Worm (Caenorhabditis elegans) whole organism, L4/young adult: ENCODE data around the gene ZK1290.5.

ENCODE experiments used
- W03F9.2 ChIP-seq: fragments of 150-350 bp; optimal IDR thresholded peaks from 2 replicates; lab custom pipeline; 2014; ENCODE audit warnings: missing biosample characterization, missing genetic modification characterization
- dao-5 ChIP-seq: sonication (generic microtip); optimal IDR thresholded peaks from 2 replicates; lab custom pipeline; 2016; ENCODE audit warnings: missing genotype, missing genetic modification characterization, moderate library complexity, missing compliant biosample characterization
- him-1 ChIP-seq: sonication (generic microtip); optimal IDR thresholded peaks from 2 replicates; lab custom pipeline; 2016; ENCODE audit warnings: missing genotype, missing genetic modification reagents, missing genetic modification characterization, missing compliant biosample characterization

The ZK1290.5 gene

DNA sequence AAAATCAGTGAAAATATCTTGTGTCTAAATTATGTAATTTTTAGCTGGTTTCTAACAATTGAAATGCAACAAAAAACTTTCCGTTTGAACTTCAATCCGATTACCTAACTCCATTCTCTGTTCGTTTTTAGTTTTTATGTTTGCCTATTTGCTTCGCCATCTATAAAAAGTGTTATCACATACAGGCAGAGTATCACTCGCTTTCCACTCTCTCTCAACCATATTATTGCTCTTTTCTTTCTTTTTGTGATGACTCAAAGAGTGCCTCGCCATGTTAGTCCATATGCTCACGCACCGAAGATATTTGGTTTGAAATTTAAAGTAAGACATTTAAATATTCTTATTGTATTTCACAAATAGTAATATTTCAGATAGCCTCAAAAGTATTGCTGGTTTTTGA, 5.5 kb downstream of the ZK1290.5 start, which contains the start of gene ZK1290.13:
Gene ZK1290.13 (plus strand): TSS at position 73 of the 400 bp plus-strand sequence.
- no peak for TF ChIP-seq him-1 (tag; lab: Kevin White, UChicago)
- TF ChIP-seq dao-5 (tag; lab: Kevin White, UChicago), result no peak
- TF ChIP-seq W03F9.2 (tag; lab: Kevin White, UChicago), result no peak

ce11 chrII:7537603-7538230, 8.3 kb downstream of the ZK1290.5 start, which contains the start of gene nfi-1:
nfi-1 (plus strand) TSS chrII:7538180.
- TF ChIP-seq him-1 (tag; lab: Kevin White, UChicago), result no peak

- TF ChIP-seq dao-5 (tag; lab: Kevin White, UChicago) (no peak), him-1 (tag; lab: Kevin White, UChicago) (no peak), W03F9.2 (tag; lab: Kevin White, UChicago) (no peak)
These were observed 13.5 kb downstream of the ZK1290.5 start for ce11 chrII:7542952-7543351.

ce11 chrII:7543808-7544207, 14.4 kb downstream of the ZK1290.5 start, which contains the start of gene rol-8:
rol-8 (plus strand) TSS chrII:7544108.
- no peak for TF ChIP-seq W03F9.2 (tag; lab: Kevin White, UChicago)
- no peak for TF ChIP-seq him-1 (tag; lab: Kevin White, UChicago)
- TF ChIP-seq dao-5 (tag; lab: Kevin White, UChicago), result no peak

DNA sequence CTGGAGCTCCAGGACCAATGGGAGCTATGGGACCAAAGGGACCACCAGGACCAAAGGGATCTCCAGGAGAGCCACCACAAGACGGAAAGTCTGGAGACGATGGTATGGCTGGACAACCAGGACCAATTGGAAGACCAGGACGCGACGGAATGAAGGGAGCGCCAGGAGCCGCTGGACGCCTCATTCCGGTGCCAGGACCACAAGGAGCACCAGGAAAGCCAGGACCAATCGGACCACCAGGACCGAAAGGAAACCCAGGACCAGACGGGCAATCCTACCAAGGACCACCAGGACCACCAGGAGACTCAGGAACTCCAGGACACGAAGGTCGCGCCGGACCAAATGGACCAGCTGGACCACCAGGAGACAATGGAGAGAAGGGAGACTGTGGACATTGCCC, 15.3 kb downstream of the ZK1290.5 start:
- TF ChIP-seq W03F9.2 (tag; lab: Kevin White, UChicago) (no peak), him-1 (tag; lab: Kevin White, UChicago) (no peak), dao-5 (tag; lab: Kevin White, UChicago) (no peak)

- no peak for TF ChIP-seq him-1 (tag; lab: Kevin White, UChicago)
- TF ChIP-seq dao-5 (tag; lab: Kevin White, UChicago), result no peak
- TF ChIP-seq W03F9.2 (tag; lab: Kevin White, UChicago), result no peak
These were observed 15.9 kb downstream of the ZK1290.5 start for ce11 chrII:7545364-7545763.

- no peak for TF ChIP-seq W03F9.2 (tag; lab: Kevin White, UChicago)
- TF ChIP-seq dao-5 (tag; lab: Kevin White, UChicago), result no peak
- TF ChIP-seq him-1 (tag; lab: Kevin White, UChicago), result no peak
These were observed 17.8 kb downstream of the ZK1290.5 start for ce11 chrII:7547269-7547668.

DNA sequence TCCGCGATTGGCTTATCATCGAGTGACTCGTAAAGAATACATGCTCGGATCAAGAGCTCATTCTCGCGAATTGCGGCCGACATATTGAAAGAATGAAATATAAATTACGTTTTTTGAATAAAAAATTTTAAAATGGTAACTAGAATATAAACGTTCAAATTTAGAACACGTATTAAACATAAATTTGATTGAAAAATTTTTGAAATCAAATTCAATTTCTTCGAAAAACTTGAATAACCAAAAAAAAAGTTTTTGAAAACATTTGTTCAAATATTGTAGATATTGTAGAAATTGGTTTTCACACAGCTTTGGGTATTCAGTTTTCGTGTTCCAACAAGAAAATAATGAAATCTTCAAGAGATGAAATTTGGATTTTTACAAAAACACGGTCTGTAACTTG, 18.6 kb downstream of the ZK1290.5 start, which contains the start of gene fbxa-224:
Gene fbxa-224 (minus strand): TSS at position 101 of the 400 bp plus-strand sequence.
- TF ChIP-seq W03F9.2 (tag; lab: Kevin White, UChicago) (no peak), him-1 (tag; lab: Kevin White, UChicago) (no peak), dao-5 (tag; lab: Kevin White, UChicago) (no peak)

DNA sequence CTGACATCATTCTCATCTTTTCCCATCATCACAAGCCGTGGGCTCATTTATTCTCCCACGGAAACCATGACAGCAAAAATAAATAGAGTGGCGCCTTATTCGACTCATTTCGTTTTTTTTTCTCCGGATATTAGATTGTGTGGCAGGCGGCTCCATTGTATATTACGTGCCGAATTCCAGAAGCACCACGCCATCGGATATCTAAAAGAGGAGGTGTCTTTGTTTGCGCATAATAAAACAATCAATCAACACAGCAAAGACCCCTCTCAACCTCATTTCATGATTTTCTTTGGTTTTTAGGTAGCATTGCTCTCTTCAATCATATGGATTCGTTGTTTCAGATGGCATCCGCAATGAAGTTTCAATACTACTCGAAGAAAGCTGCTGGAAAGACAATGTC, 19.6 kb downstream of the ZK1290.5 start, which contains the start of gene tph-1:
Gene tph-1 (plus strand): TSS at position 301 of the 400 bp plus-strand sequence.
- TF ChIP-seq him-1 (tag; lab: Kevin White, UChicago) (no peak), dao-5 (tag; lab: Kevin White, UChicago) (no peak), W03F9.2 (tag; lab: Kevin White, UChicago) (no peak)

ce11 chrII:7553806-7554205, 24.4 kb downstream of the ZK1290.5 start, which contains the start of gene ZK1290.10:
ZK1290.10 (minus strand) TSS chrII:7553906.
- TF ChIP-seq W03F9.2 (tag; lab: Kevin White, UChicago), result no peak
- no peak for TF ChIP-seq dao-5 (tag; lab: Kevin White, UChicago)

DNA sequence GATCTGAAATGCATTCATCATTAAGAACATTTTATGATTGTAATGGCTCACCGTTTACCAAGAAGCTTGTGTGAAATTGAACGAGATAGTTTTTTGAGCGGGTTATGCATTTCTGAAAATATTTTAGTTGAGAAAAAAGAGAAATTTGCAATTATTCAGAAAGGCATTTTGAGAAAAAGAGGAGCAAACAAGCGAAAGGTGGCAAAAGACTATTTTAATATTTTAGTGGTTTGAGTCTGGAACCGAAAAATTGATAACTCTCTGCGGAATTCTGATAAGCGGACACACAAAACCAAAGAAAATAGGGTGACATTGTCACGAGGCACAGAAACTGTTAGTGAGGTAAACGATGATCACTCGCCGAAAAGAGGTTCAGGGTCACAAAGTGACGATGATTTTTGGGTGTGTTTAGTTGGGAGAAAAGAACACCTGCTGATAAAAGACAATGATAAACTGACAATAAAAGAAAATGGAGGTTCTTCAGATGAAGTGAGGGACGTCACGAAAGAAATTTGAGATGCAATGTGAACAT, 25.3 kb downstream of the ZK1290.5 start:
- no peak for TF ChIP-seq dao-5 (tag; lab: Kevin White, UChicago)
- TF ChIP-seq W03F9.2 (tag; lab: Kevin White, UChicago), result peak; percentile 11

DNA sequence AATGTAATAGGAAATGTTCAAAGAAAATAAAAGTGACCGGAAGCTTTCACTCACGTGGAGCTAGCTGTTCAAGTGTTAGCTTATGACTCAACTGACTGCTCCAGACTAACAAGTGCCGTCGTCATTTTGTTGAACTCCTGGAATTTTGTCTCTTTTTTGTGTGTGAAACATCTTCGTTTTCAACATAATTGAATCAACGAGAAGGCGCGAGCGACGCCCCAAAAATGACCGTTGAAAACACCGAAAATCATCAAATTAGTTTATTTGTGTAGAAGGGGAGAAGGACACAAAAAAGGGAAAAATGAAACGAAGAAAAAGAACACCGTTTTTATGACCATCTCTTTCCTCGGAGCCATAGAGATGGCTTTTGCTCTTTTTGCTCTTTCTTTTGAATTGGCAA, 26.0 kb downstream of the ZK1290.5 start, which contains the start of gene ZK1290.14:
Gene ZK1290.14 (minus strand): TSS at position 139 of the 400 bp plus-strand sequence.
- TF ChIP-seq W03F9.2 (tag; lab: Kevin White, UChicago), result no peak
- TF ChIP-seq dao-5 (tag; lab: Kevin White, UChicago), result no peak
- TF ChIP-seq him-1 (tag; lab: Kevin White, UChicago), result no peak

DNA sequence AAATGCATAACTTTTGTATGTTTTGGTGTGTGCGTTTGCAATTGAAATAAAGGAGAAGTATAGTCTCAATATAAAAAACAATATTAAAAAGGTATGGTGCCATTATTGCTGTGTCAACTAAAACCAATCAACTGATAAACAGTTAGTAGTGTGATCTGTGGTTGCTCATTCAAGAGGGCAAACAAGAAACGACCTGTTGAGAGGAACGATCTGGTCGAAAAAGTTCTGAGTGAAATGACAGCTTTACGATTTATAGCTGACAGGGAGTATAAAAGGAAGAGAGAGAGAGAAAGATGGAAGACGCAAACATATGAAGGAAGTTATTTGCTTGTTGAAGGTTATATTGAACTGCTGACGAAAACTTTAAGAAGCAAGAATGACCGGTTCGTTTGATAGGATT, 28.5 kb downstream of the ZK1290.5 start:
- TF ChIP-seq W03F9.2 (tag; lab: Kevin White, UChicago), result no peak
- TF ChIP-seq dao-5 (tag; lab: Kevin White, UChicago), result no peak
- no peak for TF ChIP-seq him-1 (tag; lab: Kevin White, UChicago)

DNA sequence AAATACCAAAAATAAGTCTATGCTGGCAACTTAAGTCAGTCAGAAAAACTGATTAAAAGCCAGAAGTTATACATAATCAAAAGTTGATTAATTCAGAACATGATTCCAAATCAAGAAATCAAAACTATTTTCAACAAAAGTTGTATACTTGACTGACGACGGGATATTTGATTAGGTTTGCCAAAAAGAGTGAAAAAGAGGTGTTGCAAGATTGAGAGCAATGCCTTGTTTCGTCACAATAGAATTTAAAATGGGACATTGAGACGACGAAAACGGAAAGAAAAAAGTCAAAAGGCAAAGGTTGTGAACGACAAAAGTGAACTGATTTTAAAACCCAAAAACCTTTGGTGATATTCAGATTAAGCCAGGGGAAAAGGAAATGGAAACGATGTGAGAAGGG, 29.4 kb downstream of the ZK1290.5 start:
- no peak for TF ChIP-seq him-1 (tag; lab: Kevin White, UChicago)
- TF ChIP-seq dao-5 (tag; lab: Kevin White, UChicago), result no peak
- TF ChIP-seq W03F9.2 (tag; lab: Kevin White, UChicago), result no peak
